Worm (Caenorhabditis elegans): ENCODE results near the gene Y53G8AR.5.

The Y53G8AR.5 gene

ce11 chrIII:3279304-3279703 is 17.9 kb upstream of the Y53G8AR.5 start (continued):
- TF ChIP-seq pha-4 (GFP tag; IDR thresholded peaks at IDR 0.05) (peak; percentile 70), pha-4 (tag; optimal IDR thresholded peaks at IDR 0.05) (no peak), ceh-82 (tag; optimal IDR thresholded peaks at IDR 0.05) (no peak)

- TF ChIP-seq ces-1 (GFP tag; optimal IDR thresholded peaks at IDR 0.05) = no peak
- no peak for TF ChIP-seq mdt-29 (GFP tag; IDR thresholded peaks at IDR 0.05)
- TF ChIP-seq spr-1 (tag; optimal IDR thresholded peaks at IDR 0.05) = no peak
- peak; percentile 88 for TF ChIP-seq dmd-6 (GFP tag; IDR thresholded peaks at IDR 0.05)
- TF ChIP-seq aha-1 (tag) = peak; percentile 36
- TF ChIP-seq hmg-1.1 (GFP tag; IDR thresholded peaks at IDR 0.05) = no peak
- no peak for TF ChIP-seq nhr-102 (tag; optimal IDR thresholded peaks at IDR 0.05)
- no peak for TF ChIP-seq aly-2 (tag; optimal IDR thresholded peaks at IDR 0.05)
- TF ChIP-seq F49E8.2 (tag; optimal IDR thresholded peaks at IDR 0.05; ENCODE audit: borderline replicate concordance) = no peak
- TF ChIP-seq skn-1 (tag; optimal IDR thresholded peaks at IDR 0.05) = no peak
- peak; percentile 72 for TF ChIP-seq lin-1 (GFP tag; IDR thresholded peaks at IDR 0.05)
- TF ChIP-seq lir-3 (tag; optimal IDR thresholded peaks at IDR 0.05) = no peak
- no peak for TF ChIP-seq T26A8.4 (GFP tag; IDR thresholded peaks at IDR 0.05)
- TF ChIP-seq dve-1 (tag; optimal IDR thresholded peaks at IDR 0.05; ENCODE audit: insufficient read depth) = peak; percentile 51
- TF ChIP-seq pqm-1 (tag; optimal IDR thresholded peaks at IDR 0.05) = peak; percentile 81
- peak; percentile 46 for TF ChIP-seq nhr-28 (tag; optimal IDR thresholded peaks at IDR 0.05)
- TF ChIP-seq dmd-8 (GFP tag; IDR thresholded peaks at IDR 0.05) = no peak
- peak; percentile 88 for TF ChIP-seq nhr-41 (GFP tag; IDR thresholded peaks at IDR 0.05)
Measured at ce11 chrIII:3281860-3282358, 15.3 kb upstream of the Y53G8AR.5 start, which contains the start of gene mfsd-8. TSS of gene mfsd-8 (plus strand) at chrIII:3282308.

ce11 chrIII:3294283-3294793 is 2.9 kb upstream of the Y53G8AR.5 start, which contains the start of the genes Y53G8AR.8 and Y53G8AR.6:
TSS of gene Y53G8AR.8 (minus strand) at chrIII:3294330.
TSS of gene Y53G8AR.6 (plus strand) at chrIII:3294743.
- TF ChIP-seq hif-1 (tag; optimal IDR thresholded peaks at IDR 0.05) (no peak), snpc-4 (tag; optimal IDR thresholded peaks at IDR 0.05) (no peak), nhr-111 (GFP tag; optimal IDR thresholded peaks at IDR 0.05) (no peak), aly-2 (tag; optimal IDR thresholded peaks at IDR 0.05) (no peak), Y75B8A.6 (GFP tag; IDR thresholded peaks at IDR 0.05) (no peak), zip-11 (GFP tag; IDR thresholded peaks at IDR 0.05) (no peak), lin-1 (GFP tag; IDR thresholded peaks at IDR 0.05) (no peak), lsy-2 (tag; optimal IDR thresholded peaks at IDR 0.05) (peak in 1 of 2 experiments; percentile 51), ctbp-1 (GFP tag; IDR thresholded peaks at IDR 0.05) (no peak), nhr-11 (tag; optimal IDR thresholded peaks at IDR 0.05) (no peak), skn-1 (tag; optimal IDR thresholded peaks at IDR 0.05) (no peak), aha-1 (tag) (peak; percentile 29), vab-7 (GFP tag; IDR thresholded peaks at IDR 0.05) (no peak), mes-2 (tag; optimal IDR thresholded peaks at IDR 0.05; ENCODE audit: poor library complexity, severe bottlenecking) (peak; percentile 60)

ce11 chrIII:3304554-3304953 is 7.3 kb downstream of the Y53G8AR.5 start:
- TF ChIP-seq vab-7 (GFP tag; IDR thresholded peaks at IDR 0.05) (no peak), zip-2 (tag; optimal IDR thresholded peaks at IDR 0.05) (no peak), unc-62 (GFP tag; optimal IDR thresholded peaks at IDR 0.05 in 1 of 2) (peak in 1 of 2 experiments; percentile 73), unc-62 (tag; optimal IDR thresholded peaks at IDR 0.05) (no peak), ces-1 (GFP tag; optimal IDR thresholded peaks at IDR 0.05) (no peak), lsy-2 (tag; optimal IDR thresholded peaks at IDR 0.05) (peak in 1 of 2 experiments; percentile 21), mes-2 (tag; optimal IDR thresholded peaks at IDR 0.05; ENCODE audit: poor library complexity, severe bottlenecking) (no peak), set-16 (GFP tag; IDR thresholded peaks at IDR 0.05) (no peak), hmg-1.1 (GFP tag; IDR thresholded peaks at IDR 0.05) (0 out of 2 replicates have a peak, but pooled peaks have one; percentile 43)

Measured in whole organism, L4 larva.